Worm (Caenorhabditis elegans) whole organism, L1 larva: ENCODE results near the gene dec-7.

Source experiments
- C16A3.4 ChIP-seq: fragments of 150-350 bp; optimal IDR thresholded peaks from 2 replicates; lab custom pipeline; 2014; ENCODE audit warnings: missing biosample characterization, missing genetic modification characterization
- F16B12.6 ChIP-seq: fragments of 150-350 bp; optimal IDR thresholded peaks from 2 replicates; lab custom pipeline; 2014; ENCODE audit warnings: missing biosample characterization, missing genetic modification characterization
- alr-1 ChIP-seq: fragments of 200-800 bp; sonication (Bioruptor generic); optimal IDR thresholded peaks from 2 replicates; lab custom pipeline; 2018; ENCODE audit warnings: borderline replicate concordance, mild to moderate bottlenecking, missing genetic modification characterization, missing compliant biosample characterization
- aly-2 ChIP-seq: fragments of 150-350 bp; optimal IDR thresholded peaks from 2 replicates; lab custom pipeline; 2014; ENCODE audit warnings: missing biosample characterization, missing genetic modification characterization
- blmp-1 ChIP-seq: fragments of 150-350 bp; optimal IDR thresholded peaks from 2 replicates; lab custom pipeline; 2014; ENCODE audit warnings: missing biosample characterization, missing genetic modification characterization
- ceh-63 ChIP-seq: fragments of 200-800 bp; sonication (Bioruptor generic); optimal IDR thresholded peaks from 2 replicates; lab custom pipeline; 2018; ENCODE audit warnings: mild to moderate bottlenecking, missing genetic modification characterization, missing compliant biosample characterization
- ceh-82 ChIP-seq, 3 experiments: fragments of 150-350 bp in 1 of 3; sonication (generic microtip) in 2 of 3; optimal IDR thresholded peaks; 2 replicates each; lab custom pipeline; 2014 to 2017; ENCODE audit warnings: missing biosample characterization in 3 of 3, missing genetic modification characterization in 3 of 3
- efl-1 ChIP-seq, 4 experiments: fragments of 150-350 bp; optimal IDR thresholded peaks in 3 of 4; peaks in 1 of 4; 1 replicate in 1 of 4; 2 replicates in 3 of 4; lab custom pipeline; 2014; ENCODE audit warnings: missing biosample characterization in 2 of 4, missing genetic modification characterization in 2 of 4, missing genetic modification reagents in 2 of 4
- egl-27 ChIP-seq, 2 experiments: fragments of 150-350 bp in 1 of 2; sonication (generic microtip); optimal IDR thresholded peaks; 3 replicates each; lab custom pipeline; 2017 to 2018; ENCODE audit warnings: missing biosample characterization in 2 of 2, missing genetic modification characterization in 2 of 2, missing genetic modification reagents in 2 of 2
- elt-3 ChIP-seq, 6 experiments: fragments of 150-350 bp in 1 of 6; sonication (generic microtip); optimal IDR thresholded peaks; 2 replicates each; lab custom pipeline; 2017 to 2018; ENCODE audit warnings: missing biosample characterization in 6 of 6, missing genetic modification characterization in 6 of 6, inconsistent platforms in 1 of 6
- fkh-8 ChIP-seq: sonication (generic microtip); optimal IDR thresholded peaks from 2 replicates; lab custom pipeline; 2016; ENCODE audit warnings: mild to moderate bottlenecking, missing genetic modification characterization, missing compliant biosample characterization
- grh-1 ChIP-seq: fragments of 200-800 bp; sonication (Bioruptor generic); IDR thresholded peaks from 2 replicates; pipeline ENCODE4 v1.3.6; 2022; ENCODE audit warnings: missing genetic modification reagents, missing genetic modification characterization, missing compliant biosample characterization
- hlh-17 ChIP-seq: fragments of 200-800 bp; sonication (Bioruptor generic); optimal IDR thresholded peaks from 2 replicates; lab custom pipeline; 2018; ENCODE audit warnings: missing genetic modification characterization, mild to moderate bottlenecking, missing compliant biosample characterization, moderate library complexity, borderline replicate concordance
- isw-1 ChIP-seq: fragments of 200-800 bp; sonication (Bioruptor generic); IDR thresholded peaks from 2 replicates; pipeline ENCODE4 v1.3.6; 2022; ENCODE audit warnings: missing genetic modification characterization, missing compliant biosample characterization
- jun-1 ChIP-seq: fragments of 150-350 bp; optimal IDR thresholded peaks from 2 replicates; lab custom pipeline; 2014; ENCODE audit warnings: missing biosample characterization, missing genetic modification reagents, missing genetic modification characterization
- lin-13 ChIP-seq: fragments of 150-350 bp; optimal IDR thresholded peaks from 2 replicates; lab custom pipeline; 2014; ENCODE audit warnings: missing biosample characterization, missing genetic modification reagents, missing genetic modification characterization
- lin-14 ChIP-seq: fragments of 200-800 bp; sonication (Bioruptor generic); optimal IDR thresholded peaks from 2 replicates; lab custom pipeline; 2018; ENCODE audit warnings: mild to moderate bottlenecking, missing genetic modification characterization, moderate library complexity, missing compliant biosample characterization
- lin-15B ChIP-seq: fragments of 150-350 bp; sonication (generic microtip); optimal IDR thresholded peaks from 3 replicates; lab custom pipeline; 2014; ENCODE audit warnings: missing biosample characterization, missing genetic modification characterization
- lin-35 ChIP-seq, 2 experiments: fragments of 150-350 bp; optimal IDR thresholded peaks; 2 replicates each; lab custom pipeline; 2014; ENCODE audit warnings: missing biosample characterization in 2 of 2, missing genetic modification characterization in 2 of 2, missing genetic modification reagents in 2 of 2
- lir-3 ChIP-seq: sonication (generic microtip); optimal IDR thresholded peaks from 2 replicates; lab custom pipeline; 2016; ENCODE audit warnings: mild to moderate bottlenecking, missing genetic modification characterization, moderate library complexity, missing compliant biosample characterization; ENCODE audit not compliant: poor library complexity
- mdl-1 ChIP-seq, 2 experiments: fragments of 150-350 bp; optimal IDR thresholded peaks; 2 replicates each; lab custom pipeline; 2014 to 2017; ENCODE audit warnings: missing biosample characterization in 2 of 2, missing genetic modification characterization in 2 of 2, inconsistent platforms in 1 of 2
- mef-2 ChIP-seq: fragments of 150-350 bp; optimal IDR thresholded peaks from 2 replicates; lab custom pipeline; 2014; ENCODE audit warnings: missing biosample characterization, missing genetic modification characterization
- mep-1 ChIP-seq: fragments of 150-350 bp; optimal IDR thresholded peaks from 2 replicates; lab custom pipeline; 2014; ENCODE audit warnings: missing biosample characterization, missing genetic modification characterization
- nhr-19 ChIP-seq: fragments of 200-800 bp; sonication (Bioruptor generic); conservative IDR thresholded peaks from 2 replicates; pipeline ENCODE4 v1.3.6; 2022; ENCODE audit warnings: missing genetic modification characterization, missing compliant biosample characterization
- nhr-237 ChIP-seq: fragments of 150-350 bp; optimal IDR thresholded peaks from 2 replicates; lab custom pipeline; 2014; ENCODE audit warnings: missing biosample characterization, missing genetic modification characterization
- nhr-47 ChIP-seq: sonication (generic microtip); optimal IDR thresholded peaks from 2 replicates; lab custom pipeline; 2016; ENCODE audit warnings: mild to moderate bottlenecking, missing genetic modification characterization, moderate library complexity, missing compliant biosample characterization
- nhr-71 ChIP-seq: sonication (generic microtip); optimal IDR thresholded peaks from 2 replicates; lab custom pipeline; 2016; ENCODE audit warnings: mild to moderate bottlenecking, missing genetic modification characterization, moderate library complexity, missing compliant biosample characterization
- nhr-77 ChIP-seq: fragments of 150-350 bp; optimal IDR thresholded peaks from 2 replicates; lab custom pipeline; 2014; ENCODE audit warnings: missing biosample characterization, missing genetic modification characterization
- nhr-84 ChIP-seq: sonication (generic microtip); optimal IDR thresholded peaks from 2 replicates; lab custom pipeline; 2017; ENCODE audit warnings: missing biosample characterization, missing genetic modification characterization
- nhr-85 ChIP-seq: sonication (generic microtip); peaks from one replicate; lab custom pipeline; 2016; ENCODE audit warnings: missing genetic modification characterization, inconsistent platforms, missing compliant biosample characterization
- nhr-90 ChIP-seq: sonication (generic microtip); optimal IDR thresholded peaks from 2 replicates; lab custom pipeline; 2016; ENCODE audit warnings: mild to moderate bottlenecking, missing genetic modification characterization, missing compliant biosample characterization; ENCODE audit not compliant: poor library complexity
- rnt-1 ChIP-seq: sonication (generic microtip); optimal IDR thresholded peaks from 2 replicates; lab custom pipeline; 2016; ENCODE audit warnings: mild to moderate bottlenecking, missing genetic modification characterization, moderate library complexity, missing compliant biosample characterization
- snu-23 ChIP-seq: sonication (generic microtip); optimal IDR thresholded peaks from 2 replicates; lab custom pipeline; 2016; ENCODE audit warnings: missing genetic modification characterization, missing compliant biosample characterization
- sox-4 ChIP-seq: sonication (generic microtip); optimal IDR thresholded peaks from 2 replicates; lab custom pipeline; 2016; ENCODE audit warnings: missing genetic modification characterization, missing compliant biosample characterization
- sup-37 ChIP-seq: fragments of 200-800 bp; sonication (Bioruptor generic); optimal IDR thresholded peaks from 2 replicates; lab custom pipeline; 2018; ENCODE audit warnings: mild to moderate bottlenecking, missing genetic modification characterization, missing compliant biosample characterization
- swsn-7 ChIP-seq: sonication (generic microtip); optimal IDR thresholded peaks from 2 replicates; lab custom pipeline; 2016; ENCODE audit warnings: missing genetic modification characterization, missing compliant biosample characterization
- tbx-2 ChIP-seq: sonication (generic microtip); optimal IDR thresholded peaks from 2 replicates; lab custom pipeline; 2016; ENCODE audit warnings: missing genetic modification characterization, missing compliant biosample characterization
- tlp-1 ChIP-seq: fragments of 150-350 bp; optimal IDR thresholded peaks from 2 replicates; lab custom pipeline; 2014; ENCODE audit warnings: missing biosample characterization, missing genetic modification characterization
- unc-86 ChIP-seq: sonication (generic microtip); optimal IDR thresholded peaks from 2 replicates; lab custom pipeline; 2016; ENCODE audit warnings: missing genetic modification characterization, missing compliant biosample characterization
- unc-98 ChIP-seq: fragments of 200-800 bp; sonication (Bioruptor generic); IDR thresholded peaks from 2 replicates; pipeline ENCODE4 v1.3.6; 2022; ENCODE audit warnings: missing genetic modification characterization, missing compliant biosample characterization
- vab-15 ChIP-seq: sonication (generic microtip); optimal IDR thresholded peaks from 2 replicates; lab custom pipeline; 2017; ENCODE audit warnings: missing genotype, mild to moderate bottlenecking, missing genetic modification characterization, missing compliant biosample characterization
- zag-1 ChIP-seq: fragments of 150-350 bp; optimal IDR thresholded peaks from 2 replicates; lab custom pipeline; 2014; ENCODE audit warnings: missing biosample characterization, missing genetic modification characterization
- ztf-11 ChIP-seq, 2 experiments: sonication (generic microtip); optimal IDR thresholded peaks; 2 replicates each; lab custom pipeline; 2016 to 2017; ENCODE audit warnings: missing genetic modification characterization in 2 of 2, missing biosample characterization in 1 of 2, missing compliant biosample characterization in 1 of 2

The dec-7 gene

ce11 chrIII:9920764-9921163 is 11.4 kb upstream of the dec-7 start, which contains the start of gene F40F12.3:
Gene F40F12.3 (minus strand): TSS chrIII:9920864.
- no peak for TF ChIP-seq lin-13 (GFP tag; lab: Kevin White, UChicago)
- no peak for TF ChIP-seq C16A3.4 (tag; lab: Kevin White, UChicago)
- no peak for TF ChIP-seq mep-1
- TF ChIP-seq lir-3, result no peak
- TF ChIP-seq jun-1, result no peak
- TF ChIP-seq rnt-1 (tag; lab: Kevin White, UChicago), result no peak
- TF ChIP-seq mdl-1 (tag; optimal IDR thresholded peaks at IDR 0.05; lab: Kevin White, UChicago), result no peak
- no peak for TF ChIP-seq tbx-2 (tag; lab: Kevin White, UChicago)
- no peak for TF ChIP-seq nhr-47 (tag; lab: Kevin White, UChicago)
- no peak for TF ChIP-seq snu-23
- TF ChIP-seq nhr-90 (tag; lab: Kevin White, UChicago), result no peak
- TF ChIP-seq unc-98 (GFP tag; lab: Robert Waterston, UW), result no peak

ce11 chrIII:9922310-9922709 is 9.9 kb upstream of the dec-7 start:
- TF ChIP-seq ceh-63 (no peak), sup-37 (GFP tag; lab: Kevin White, UChicago) (no peak), mep-1 (no peak), mef-2 (tag; lab: Kevin White, UChicago) (no peak), swsn-7 (tag; lab: Kevin White, UChicago) (no peak), grh-1 (no peak), ceh-82 (tag; optimal IDR thresholded peaks at IDR 0.05; lab: Kevin White, UChicago) (no peak), fkh-8 (tag; lab: Kevin White, UChicago) (no peak), lin-15B (tag; lab: Kevin White, UChicago) (no peak), C16A3.4 (tag; lab: Kevin White, UChicago) (no peak), jun-1 (no peak), zag-1 (tag; lab: Kevin White, UChicago) (no peak), rnt-1 (tag; lab: Kevin White, UChicago) (no peak), tlp-1 (no peak), nhr-237 (no peak), isw-1 (GFP tag; lab: Robert Waterston, UW) (no peak), egl-27 (tag; optimal IDR thresholded peaks at IDR 0.05; lab: Kevin White, UChicago) (no peak), nhr-19 (GFP tag; lab: Robert Waterston, UW) (no peak), nhr-77 (no peak)

ce11 chrIII:9922874-9923273 is 9.3 kb upstream of the dec-7 start, which contains the start of gene cbp-2:
Gene cbp-2 (plus strand): TSS chrIII:9923174.
- TF ChIP-seq isw-1 (GFP tag; lab: Robert Waterston, UW), result no peak

- TF ChIP-seq vab-15 (tag; lab: Kevin White, UChicago) (no peak), unc-86 (no peak), alr-1 (tag; lab: Kevin White, UChicago) (no peak), mep-1 (no peak), ztf-11 (tag; optimal IDR thresholded peaks at IDR 0.05; lab: Kevin White, UChicago) (no peak), unc-98 (GFP tag; lab: Robert Waterston, UW) (no peak), grh-1 (no peak), lin-35 (GFP tag; optimal IDR thresholded peaks at IDR 0.05; lab: Kevin White, UChicago) (no peak), nhr-84 (tag; lab: Kevin White, UChicago) (no peak)
These were observed 5.5 kb upstream of the dec-7 start, which contains the start of gene ttr-3 for ce11 chrIII:9926650-9927049. Gene ttr-3 (minus strand): TSS chrIII:9926750.

- TF ChIP-seq blmp-1 (tag; lab: Kevin White, UChicago), result peak; percentile 48
- TF ChIP-seq sox-4 (tag; lab: Kevin White, UChicago), result no peak
- peak; percentile 35 for TF ChIP-seq snu-23
- TF ChIP-seq lin-14 (GFP tag; lab: Kevin White, UChicago), result peak; percentile 67
- TF ChIP-seq elt-3 (tag; optimal IDR thresholded peaks at IDR 0.05; lab: Kevin White, UChicago), result peak in 2 of 6 experiments; percentile 46 to 56
- TF ChIP-seq jun-1, result no peak
- peak; percentile 77 for TF ChIP-seq nhr-85 (tag; lab: Kevin White, UChicago)
- peak; percentile 21 for TF ChIP-seq nhr-71
- peak; percentile 10 for TF ChIP-seq mep-1
- no peak for TF ChIP-seq efl-1 (optimal IDR thresholded peaks at IDR 0.05; lab: Kevin White, UChicago)
- TF ChIP-seq efl-1 (GFP tag; optimal IDR thresholded peaks at IDR 0.05 in 1 of 2; lab: Kevin White, UChicago), result peak in 1 of 2 experiments; percentile 73
- no peak for TF ChIP-seq F16B12.6 (tag; lab: Kevin White, UChicago)
- TF ChIP-seq aly-2 (tag; lab: Kevin White, UChicago), result no peak
- no peak for TF ChIP-seq hlh-17 (GFP tag; lab: Kevin White, UChicago)
These were observed 4.8 kb upstream of the dec-7 start, which contains the start of gene ttr-2 for ce11 chrIII:9927378-9927777. Gene ttr-2 (plus strand): TSS chrIII:9927769.
